Fruit fly (Drosophila melanogaster) whole organism, adult: ENCODE data around the gene CG31441.
A peak's percentile ranks its signal among the peaks of the same experiment; 100 is the strongest.

Experiments used
- CG14711 ChIP-seq: fragments of 200-800 bp; sonication (Bioruptor generic); optimal IDR thresholded peaks from 2 replicates; lab custom pipeline; 2018; ENCODE audit warnings: missing biosample characterization, mild to moderate bottlenecking, missing genetic modification characterization, moderate library complexity
- CG33017 ChIP-seq: fragments of 200-800 bp; sonication (Bioruptor generic); optimal IDR thresholded peaks from 2 replicates; lab custom pipeline; 2018; ENCODE audit warnings: missing biosample characterization, mild to moderate bottlenecking, missing genetic modification characterization, moderate library complexity
- ovo ChIP-seq: fragments of 200-800 bp; sonication (Bioruptor generic); optimal IDR thresholded peaks from 2 replicates; lab custom pipeline; 2016; ENCODE audit warnings: missing biosample characterization, missing genetic modification characterization
- pad ChIP-seq: fragments of 200-800 bp; sonication (Bioruptor generic); optimal IDR thresholded peaks from 3 replicates; lab custom pipeline; 2017; ENCODE audit warnings: missing biosample characterization, missing genetic modification characterization, mild to moderate bottlenecking, moderate library complexity, missing genetic modification reagents

- peak; percentile 97 for TF ChIP-seq CG14711 (tag; lab: Kevin White, UChicago)
- TF ChIP-seq pad (GFP tag; lab: Kevin White, UChicago), result peak; percentile 83
- peak; percentile 88 for TF ChIP-seq CG33017
- peak; percentile 91 for TF ChIP-seq ovo
Observed at dm6 chr3R:11216156-11216630, 19.9 kb upstream of the CG31441 start, which contains the start of the genes RpS25 and CG4820.
